Worm (Caenorhabditis elegans) whole organism, late embryonic: Measurements from ENCODE around the gene lido-17.

ENCODE experiments used
- C08G9.2 ChIP-seq: sonication (generic microtip); optimal IDR thresholded peaks from 2 replicates; lab custom pipeline; 2016; ENCODE audit warnings: mild to moderate bottlenecking, missing genetic modification characterization, moderate library complexity, missing compliant biosample characterization
- C38D4.7 ChIP-seq: fragments of 200-800 bp; sonication (Bioruptor generic); optimal IDR thresholded peaks from 2 replicates; lab custom pipeline; 2018; ENCODE audit warnings: mild to moderate bottlenecking, missing genetic modification characterization, moderate library complexity, missing compliant biosample characterization
- K09A11.1 ChIP-seq: sonication (generic microtip); optimal IDR thresholded peaks from 2 replicates; lab custom pipeline; 2017; ENCODE audit warnings: antibody characterized with exemption, mild to moderate bottlenecking, missing genetic modification characterization, missing compliant biosample characterization; ENCODE audit not compliant: insufficient read depth
- Y22D7AL.16 ChIP-seq: sonication (generic microtip); optimal IDR thresholded peaks from 2 replicates; lab custom pipeline; 2016; ENCODE audit warnings: missing genetic modification characterization, missing compliant biosample characterization
- ama-1 ChIP-seq: fragments of 150-350 bp; optimal IDR thresholded peaks from 2 replicates; lab custom pipeline; 2014
- ceh-18 ChIP-seq: sonication (generic microtip); optimal IDR thresholded peaks from 2 replicates; lab custom pipeline; 2016; ENCODE audit warnings: missing genetic modification characterization, missing compliant biosample characterization
- ceh-24 ChIP-seq: sonication (generic microtip); optimal IDR thresholded peaks from 2 replicates; lab custom pipeline; 2016; ENCODE audit warnings: mild to moderate bottlenecking, missing genetic modification characterization, missing compliant biosample characterization
- ceh-45 ChIP-seq: fragments of 200-800 bp; sonication (Bioruptor generic); IDR thresholded peaks from 2 replicates; pipeline ENCODE4 v1.3.6; 2022; ENCODE audit warnings: missing genetic modification reagents, missing genetic modification characterization, missing compliant biosample characterization
- ceh-48 ChIP-seq: sonication (generic microtip); optimal IDR thresholded peaks from 2 replicates; lab custom pipeline; 2016; ENCODE audit warnings: missing genetic modification characterization, inconsistent platforms, missing compliant biosample characterization
- ceh-6 ChIP-seq: fragments of 200-800 bp; sonication (Bioruptor generic); optimal IDR thresholded peaks from 2 replicates; lab custom pipeline; 2018; ENCODE audit warnings: mild to moderate bottlenecking, missing genetic modification characterization, missing compliant biosample characterization
- ceh-9 ChIP-seq: sonication (generic microtip); optimal IDR thresholded peaks from 2 replicates; lab custom pipeline; 2016; ENCODE audit warnings: mild to moderate bottlenecking, missing genetic modification characterization, inconsistent platforms, missing compliant biosample characterization
- dmd-4 ChIP-seq: sonication (generic microtip); optimal IDR thresholded peaks from 2 replicates; lab custom pipeline; 2016; ENCODE audit warnings: borderline replicate concordance, missing genetic modification characterization, missing compliant biosample characterization
- dve-1 ChIP-seq: sonication (generic microtip); optimal IDR thresholded peaks from 2 replicates; lab custom pipeline; 2017; ENCODE audit warnings: antibody characterized with exemption, mild to moderate bottlenecking, missing genetic modification characterization, missing compliant biosample characterization
- elt-4 ChIP-seq: sonication (generic microtip); optimal IDR thresholded peaks from 2 replicates; lab custom pipeline; 2016; ENCODE audit warnings: missing genetic modification characterization, missing compliant biosample characterization
- ets-4 ChIP-seq: sonication (generic microtip); optimal IDR thresholded peaks from 2 replicates; lab custom pipeline; 2016; ENCODE audit warnings: missing genetic modification characterization, missing compliant biosample characterization
- fkh-10 ChIP-seq: fragments of 150-350 bp; optimal IDR thresholded peaks from 2 replicates; lab custom pipeline; 2014; ENCODE audit warnings: missing biosample characterization, missing genetic modification reagents, missing genetic modification characterization
- fkh-6 ChIP-seq: sonication (generic microtip); optimal IDR thresholded peaks from 2 replicates; lab custom pipeline; 2016; ENCODE audit warnings: missing genetic modification characterization, missing compliant biosample characterization
- hlh-13 ChIP-seq: fragments of 200-800 bp; sonication (Bioruptor generic); optimal IDR thresholded peaks from 2 replicates; lab custom pipeline; 2018; ENCODE audit warnings: mild to moderate bottlenecking, missing genetic modification characterization, missing compliant biosample characterization
- hlh-15 ChIP-seq: sonication (generic microtip); optimal IDR thresholded peaks from 2 replicates; lab custom pipeline; 2016; ENCODE audit warnings: missing genetic modification characterization, missing compliant biosample characterization
- hlh-30 ChIP-seq: sonication (generic microtip); optimal IDR thresholded peaks from 2 replicates; lab custom pipeline; 2017; ENCODE audit warnings: antibody characterized with exemption, missing genetic modification characterization, missing compliant biosample characterization; ENCODE audit not compliant: insufficient read depth
- hlh-6 ChIP-seq: sonication (generic microtip); optimal IDR thresholded peaks from 2 replicates; lab custom pipeline; 2016; ENCODE audit warnings: missing genotype, missing genetic modification characterization, missing compliant biosample characterization
- lim-6 ChIP-seq: sonication (generic microtip); optimal IDR thresholded peaks from 2 replicates; lab custom pipeline; 2016; ENCODE audit warnings: missing genetic modification characterization, missing compliant biosample characterization
- lin-11 ChIP-seq: fragments of 200-800 bp; sonication (Bioruptor generic); optimal IDR thresholded peaks from 2 replicates; lab custom pipeline; 2018; ENCODE audit warnings: mild to moderate bottlenecking, missing genetic modification characterization, missing compliant biosample characterization
- nhr-232 ChIP-seq: sonication (generic microtip); optimal IDR thresholded peaks from 2 replicates; lab custom pipeline; 2016; ENCODE audit warnings: missing genetic modification characterization, missing compliant biosample characterization
- npax-4 ChIP-seq: sonication (generic microtip); optimal IDR thresholded peaks from 2 replicates; lab custom pipeline; 2016; ENCODE audit warnings: missing genetic modification characterization, missing compliant biosample characterization
- pag-3 ChIP-seq: sonication (generic microtip); optimal IDR thresholded peaks from 2 replicates; lab custom pipeline; 2016; ENCODE audit warnings: missing compliant biosample characterization, missing genetic modification characterization, borderline replicate concordance
- pat-9 ChIP-seq: fragments of 200-800 bp; sonication (Bioruptor generic); optimal IDR thresholded peaks from 2 replicates; lab custom pipeline; 2018; ENCODE audit warnings: mild to moderate bottlenecking, missing genetic modification characterization, moderate library complexity, missing compliant biosample characterization
- pax-1 ChIP-seq: fragments of 150-350 bp; optimal IDR thresholded peaks from 2 replicates; lab custom pipeline; 2014; ENCODE audit warnings: missing biosample characterization, missing genetic modification characterization
- pha-4 ChIP-seq: fragments of 150-350 bp; optimal IDR thresholded peaks from 2 replicates; lab custom pipeline; 2018; ENCODE audit warnings: missing biosample characterization, missing genetic modification reagents, missing genetic modification characterization
- pqm-1 ChIP-seq: sonication (generic microtip); optimal IDR thresholded peaks from 2 replicates; lab custom pipeline; 2016; ENCODE audit warnings: missing genetic modification characterization, missing compliant biosample characterization
- pros-1 ChIP-seq: fragments of 150-350 bp; optimal IDR thresholded peaks from 2 replicates; lab custom pipeline; 2014; ENCODE audit warnings: missing biosample characterization, missing genetic modification reagents, missing genetic modification characterization
- rnt-1 ChIP-seq: sonication (generic microtip); optimal IDR thresholded peaks from 2 replicates; lab custom pipeline; 2016; ENCODE audit warnings: missing genetic modification characterization, missing compliant biosample characterization
- sox-2 ChIP-seq: fragments of 200-800 bp; sonication (Bioruptor generic); IDR thresholded peaks from 2 replicates; pipeline ENCODE4 v1.3.6; 2022; ENCODE audit warnings: missing genetic modification reagents, missing genetic modification characterization, missing compliant biosample characterization
- sox-4 ChIP-seq: sonication (generic microtip); optimal IDR thresholded peaks from 2 replicates; lab custom pipeline; 2017; ENCODE audit warnings: mild to moderate bottlenecking, missing genetic modification characterization, inconsistent platforms, missing compliant biosample characterization
- syd-9 ChIP-seq: sonication (generic microtip); optimal IDR thresholded peaks from 2 replicates; lab custom pipeline; 2016; ENCODE audit warnings: mild to moderate bottlenecking, missing genetic modification characterization, moderate library complexity, missing compliant biosample characterization
- tbx-2 ChIP-seq: sonication (generic microtip); optimal IDR thresholded peaks from 2 replicates; lab custom pipeline; 2016; ENCODE audit warnings: missing genetic modification characterization, missing compliant biosample characterization
- tbx-7 ChIP-seq: sonication (generic microtip); optimal IDR thresholded peaks from 2 replicates; lab custom pipeline; 2016; ENCODE audit warnings: missing genotype, missing genetic modification characterization, missing compliant biosample characterization
- ttx-3 ChIP-seq: sonication (generic microtip); optimal IDR thresholded peaks from 2 replicates; lab custom pipeline; 2016; ENCODE audit warnings: missing genetic modification reagents, missing genetic modification characterization, missing compliant biosample characterization
- unc-55 ChIP-seq: sonication (generic microtip); optimal IDR thresholded peaks from 2 replicates; lab custom pipeline; 2017; ENCODE audit warnings: missing biosample characterization, missing genetic modification reagents, missing genetic modification characterization
- zip-5 ChIP-seq: sonication (generic microtip); optimal IDR thresholded peaks from 2 replicates; lab custom pipeline; 2016; ENCODE audit warnings: missing genetic modification characterization, missing compliant biosample characterization

Gene lido-17

DNA sequence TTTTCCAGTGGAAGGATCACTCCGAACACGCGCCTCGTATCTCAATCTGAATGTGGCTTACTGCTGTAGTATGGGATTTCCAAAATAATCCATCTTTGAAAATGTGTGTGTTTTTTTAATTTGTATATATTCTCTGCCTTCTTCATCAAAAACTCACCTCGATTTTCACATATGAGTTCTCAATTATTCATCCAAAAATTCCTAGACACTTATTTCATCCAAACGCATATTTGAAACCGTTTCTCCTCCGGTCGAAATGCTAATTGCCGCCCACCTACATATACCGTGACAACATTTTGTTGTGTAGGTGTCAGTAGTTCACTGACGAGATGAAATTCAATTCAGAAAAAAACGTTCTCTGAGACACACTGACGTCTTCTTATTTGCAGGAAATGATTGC is 45.2 kb downstream of the lido-17 start:
- TF ChIP-seq sox-2 (GFP tag; lab: Robert Waterston, UW), result no peak
- no peak for TF ChIP-seq C38D4.7 (GFP tag; lab: Kevin White, UChicago)
- no peak for TF ChIP-seq unc-55 (GFP tag; lab: Kevin White, UChicago)
- TF ChIP-seq hlh-13 (GFP tag; lab: Kevin White, UChicago), result no peak
- no peak for TF ChIP-seq ets-4 (tag; lab: Kevin White, UChicago)
- TF ChIP-seq dve-1 (tag; lab: Kevin White, UChicago), result no peak
- no peak for TF ChIP-seq hlh-15 (tag; lab: Kevin White, UChicago)
- TF ChIP-seq pax-1 (tag; lab: Kevin White, UChicago), result no peak
- no peak for TF ChIP-seq syd-9
- no peak for TF ChIP-seq K09A11.1 (tag; lab: Kevin White, UChicago)
- no peak for TF ChIP-seq fkh-6 (tag; lab: Kevin White, UChicago)
- no peak for TF ChIP-seq pqm-1 (tag; lab: Kevin White, UChicago)
- TF ChIP-seq lim-6 (tag; lab: Kevin White, UChicago), result no peak

DNA sequence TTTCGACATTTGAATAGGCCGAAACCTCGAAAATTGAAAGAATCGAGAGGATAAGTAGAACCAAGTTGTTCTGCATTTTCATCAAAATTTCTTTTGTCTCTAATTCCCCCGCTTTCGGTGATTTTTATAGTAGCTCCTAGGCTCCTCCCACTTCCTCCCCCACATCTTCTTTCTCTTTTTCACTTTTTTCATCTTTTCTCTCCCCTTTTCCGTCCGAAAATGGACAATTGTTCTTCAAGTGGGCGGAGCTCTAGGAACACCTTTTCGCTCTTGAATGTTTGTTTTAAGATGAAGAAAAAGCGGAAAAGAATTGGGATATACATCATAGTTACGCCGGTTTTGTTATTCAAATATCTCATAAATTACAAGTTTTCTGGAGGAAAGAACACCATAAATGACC is 46.1 kb downstream of the lido-17 start, which contains the start of gene F42A8.1:
F42A8.1 (minus strand) TSS at position 101 of the 400 bp plus-strand sequence.
- no peak for TF ChIP-seq K09A11.1 (tag; lab: Kevin White, UChicago)
- no peak for TF ChIP-seq zip-5 (tag; lab: Kevin White, UChicago)
- TF ChIP-seq dmd-4 (tag; lab: Kevin White, UChicago), result no peak
- no peak for TF ChIP-seq elt-4 (tag; lab: Kevin White, UChicago)
- no peak for TF ChIP-seq hlh-15 (tag; lab: Kevin White, UChicago)
- TF ChIP-seq ceh-6 (GFP tag; lab: Kevin White, UChicago), result no peak
- TF ChIP-seq pros-1 (tag; lab: Kevin White, UChicago), result no peak

DNA sequence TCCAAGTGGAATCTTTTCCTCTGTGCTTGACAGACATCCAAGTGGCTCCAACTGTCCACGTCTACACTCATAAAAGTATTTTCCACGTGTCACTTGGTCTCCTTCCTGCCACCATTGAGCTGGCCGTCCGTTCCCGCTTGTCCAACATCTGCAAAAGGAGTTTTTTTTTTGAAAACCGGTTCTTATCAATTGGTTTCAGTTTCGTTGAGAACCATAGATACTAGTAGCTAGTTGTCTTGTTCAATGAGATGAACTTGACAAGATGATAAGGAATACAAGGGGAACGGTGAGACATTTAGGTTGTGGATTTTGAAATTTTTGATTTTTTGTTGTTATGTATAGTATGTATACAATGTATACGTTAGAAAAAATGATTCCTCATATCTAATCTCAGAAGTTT is 46.8 kb downstream of the lido-17 start:
- TF ChIP-seq npax-4 (tag; lab: Kevin White, UChicago), result no peak
- no peak for TF ChIP-seq ttx-3 (tag; lab: Kevin White, UChicago)
- TF ChIP-seq pag-3 (tag; lab: Kevin White, UChicago), result no peak
- no peak for TF ChIP-seq dve-1 (tag; lab: Kevin White, UChicago)
- no peak for TF ChIP-seq ama-1 (lab: Kevin White, UChicago)
- no peak for TF ChIP-seq ceh-18
- no peak for TF ChIP-seq lin-11 (tag; lab: Kevin White, UChicago)

DNA sequence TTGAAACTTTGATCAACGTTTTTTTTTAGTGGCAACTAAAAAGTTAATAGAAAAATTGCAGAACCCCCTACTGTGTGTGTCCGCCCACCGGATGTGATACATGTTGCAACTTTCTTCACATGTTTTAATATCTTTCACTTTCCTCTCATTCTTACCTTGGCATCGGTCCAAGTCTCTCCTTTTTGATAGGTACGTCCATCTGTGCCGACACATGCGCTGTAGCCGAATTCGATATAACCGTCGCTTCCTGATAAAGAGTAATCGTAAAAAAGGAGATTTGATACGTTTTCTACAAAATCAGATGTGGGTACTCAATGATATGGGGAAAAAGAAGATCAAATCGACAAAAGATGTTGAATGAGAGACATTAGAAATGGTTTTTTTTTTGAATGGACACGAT is 47.5 kb downstream of the lido-17 start:
- TF ChIP-seq hlh-30 (tag; lab: Kevin White, UChicago) (no peak), lim-6 (tag; lab: Kevin White, UChicago) (no peak), npax-4 (tag; lab: Kevin White, UChicago) (no peak), K09A11.1 (tag; lab: Kevin White, UChicago) (no peak), fkh-6 (tag; lab: Kevin White, UChicago) (no peak), nhr-232 (tag; lab: Kevin White, UChicago) (no peak), elt-4 (tag; lab: Kevin White, UChicago) (no peak)

DNA sequence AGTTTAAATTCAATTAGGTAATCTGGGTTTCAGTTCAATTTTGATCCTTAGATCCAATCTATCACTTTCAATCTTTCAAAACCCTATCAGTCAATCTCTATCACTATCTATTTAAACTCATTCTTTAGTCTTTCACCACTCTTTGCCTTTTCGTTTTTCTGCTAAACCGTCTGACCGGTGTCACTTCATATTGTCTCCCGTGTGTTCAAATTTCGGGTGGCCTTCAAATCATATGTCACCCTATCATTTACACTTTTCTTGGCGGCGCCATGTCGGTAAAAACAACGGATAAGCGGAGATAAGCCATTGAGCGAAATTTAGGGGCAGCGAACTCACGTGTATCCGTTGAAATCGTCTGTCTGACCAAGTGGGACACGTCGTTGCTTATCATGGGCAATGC is 48.7 kb downstream of the lido-17 start:
- no peak for TF ChIP-seq ceh-9 (tag; lab: Kevin White, UChicago)
- no peak for TF ChIP-seq hlh-13 (GFP tag; lab: Kevin White, UChicago)
- no peak for TF ChIP-seq dve-1 (tag; lab: Kevin White, UChicago)
- no peak for TF ChIP-seq dmd-4 (tag; lab: Kevin White, UChicago)
- TF ChIP-seq tbx-7 (tag; lab: Kevin White, UChicago), result no peak
- no peak for TF ChIP-seq tbx-2 (tag; lab: Kevin White, UChicago)
- no peak for TF ChIP-seq pha-4 (tag; lab: Kevin White, UChicago)
- no peak for TF ChIP-seq zip-5 (tag; lab: Kevin White, UChicago)

DNA sequence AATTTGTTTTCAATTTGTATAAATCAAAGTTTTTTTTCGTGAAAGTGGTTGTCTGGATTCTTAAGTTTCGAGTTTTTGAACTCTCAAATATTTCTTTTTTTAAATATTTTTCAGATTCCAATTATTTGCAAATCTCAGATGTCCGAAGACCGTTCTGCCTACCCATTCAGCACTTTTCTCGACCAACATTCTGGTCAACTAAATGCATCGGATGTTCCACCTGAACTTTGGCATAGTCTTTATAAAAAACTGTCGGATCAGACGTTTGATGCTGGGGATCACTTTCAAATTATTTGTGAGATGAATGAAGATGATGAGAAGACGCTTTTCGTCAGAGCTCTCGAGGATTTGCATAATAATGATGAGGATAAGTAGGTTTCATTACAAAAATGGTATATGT is 53.8 kb downstream of the lido-17 start, which contains the start of gene ttll-12:
ttll-12 (plus strand) TSS at position 139 of the 400 bp plus-strand sequence.
- no peak for TF ChIP-seq Y22D7AL.16 (tag; lab: Kevin White, UChicago)
- TF ChIP-seq C08G9.2 (tag; lab: Kevin White, UChicago), result no peak
- TF ChIP-seq lim-6 (tag; lab: Kevin White, UChicago), result no peak
- no peak for TF ChIP-seq ceh-48
- no peak for TF ChIP-seq lin-11 (tag; lab: Kevin White, UChicago)
- no peak for TF ChIP-seq pat-9
- no peak for TF ChIP-seq hlh-30 (tag; lab: Kevin White, UChicago)
- TF ChIP-seq ceh-24, result no peak
- no peak for TF ChIP-seq sox-4 (tag; lab: Kevin White, UChicago)
- no peak for TF ChIP-seq pros-1 (tag; lab: Kevin White, UChicago)
- TF ChIP-seq elt-4 (tag; lab: Kevin White, UChicago), result no peak
- TF ChIP-seq fkh-10 (GFP tag; lab: Kevin White, UChicago), result no peak
- TF ChIP-seq hlh-6, result no peak
- no peak for TF ChIP-seq dmd-4 (tag; lab: Kevin White, UChicago)
- TF ChIP-seq rnt-1 (tag; lab: Kevin White, UChicago), result no peak
- TF ChIP-seq ceh-45 (GFP tag; lab: Robert Waterston, UW), result no peak
